Fruit fly (Drosophila melanogaster) whole organism, embryonic: ENCODE measurements around the gene CG7724.
A peak's percentile ranks its signal among the peaks of the same experiment; 100 is the strongest.

ENCODE experiments used
- Aef1 ChIP-seq: fragments of 200-800 bp; sonication (Bioruptor generic); IDR thresholded peaks from 3 replicates; pipeline ENCODE4 v1.3.6; 2022; ENCODE audit warnings: missing biosample characterization, missing genetic modification characterization
- Antp ChIP-seq: fragments of 200-800 bp; sonication (Bioruptor generic); optimal IDR thresholded peaks from 3 replicates; lab custom pipeline; 2016; ENCODE audit warnings: missing biosample characterization, missing genetic modification characterization
- B-H1 ChIP-seq: fragments of 200-800 bp; sonication (Bioruptor generic); IDR thresholded peaks from 3 replicates; pipeline ENCODE4 v1.3.6; 2022; ENCODE audit warnings: missing biosample characterization, missing genetic modification characterization
- CG10209 ChIP-seq: fragments of 200-800 bp; sonication (Bioruptor generic); optimal IDR thresholded peaks from 3 replicates; lab custom pipeline; 2017; ENCODE audit warnings: missing biosample characterization, mild to moderate bottlenecking, missing genetic modification characterization, missing genetic modification reagents
- CG1024 ChIP-seq: fragments of 200-800 bp; sonication (Bioruptor generic); IDR thresholded peaks from 2 replicates; pipeline ENCODE4 v1.3.6; 2022; ENCODE audit warnings: missing biosample characterization, missing genetic modification characterization
- CG10321 ChIP-seq: fragments of 200-800 bp; sonication (Bioruptor generic); IDR thresholded peaks from 2 replicates; pipeline ENCODE4 v1.3.6; 2022; ENCODE audit warnings: missing biosample characterization, missing genetic modification characterization
- CG1233 ChIP-seq: fragments of 200-800 bp; sonication (Bioruptor generic); optimal IDR thresholded peaks from 4 replicates; lab custom pipeline; 2018; ENCODE audit warnings: missing biosample characterization, mild to moderate bottlenecking, missing genetic modification characterization
- CG13424 ChIP-seq: fragments of 200-800 bp; sonication (Bioruptor generic); optimal IDR thresholded peaks from 2 replicates; lab custom pipeline; 2019; ENCODE audit warnings: missing biosample characterization, mild to moderate bottlenecking, missing genetic modification characterization, moderate library complexity
- CG13624 ChIP-seq: fragments of 200-800 bp; sonication (Bioruptor generic); optimal IDR thresholded peaks from 2 replicates; lab custom pipeline; 2016; ENCODE audit warnings: missing biosample characterization, missing genetic modification characterization
- CG14965 ChIP-seq: fragments of 200-800 bp; sonication (Bioruptor generic); optimal IDR thresholded peaks from 2 replicates; lab custom pipeline; 2016; ENCODE audit warnings: missing biosample characterization, missing genetic modification characterization, borderline replicate concordance
- CG16863 ChIP-seq: fragments of 200-800 bp; sonication (Bioruptor generic); optimal IDR thresholded peaks from 3 replicates; lab custom pipeline; 2016; ENCODE audit warnings: missing biosample characterization, missing genetic modification characterization
- CG32767 ChIP-seq: fragments of 200-800 bp; sonication (Bioruptor generic); IDR thresholded peaks from 2 replicates; pipeline ENCODE4 v1.3.6; 2022; ENCODE audit warnings: missing biosample characterization, missing genetic modification characterization
- CG3995 ChIP-seq: fragments of 200-800 bp; sonication (Bioruptor generic); optimal IDR thresholded peaks from 3 replicates; lab custom pipeline; 2016; ENCODE audit warnings: missing biosample characterization, missing genetic modification characterization
- CG4282 ChIP-seq: fragments of 200-800 bp; sonication (Bioruptor generic); optimal IDR thresholded peaks from 2 replicates; lab custom pipeline; 2016; ENCODE audit warnings: missing biosample characterization, missing genetic modification characterization
- CG4360 ChIP-seq: fragments of 200-800 bp; sonication (Bioruptor generic); IDR thresholded peaks from 2 replicates; pipeline ENCODE4 v1.3.6; 2022; ENCODE audit warnings: missing biosample characterization, missing genetic modification characterization
- CG7271 ChIP-seq: fragments of 200-800 bp; sonication (Bioruptor generic); optimal IDR thresholded peaks from 2 replicates; lab custom pipeline; 2018; ENCODE audit warnings: missing biosample characterization, mild to moderate bottlenecking, missing genetic modification characterization, moderate library complexity
- CG7786 ChIP-seq: fragments of 200-800 bp; sonication (Bioruptor generic); optimal IDR thresholded peaks from 2 replicates; lab custom pipeline; 2016; ENCODE audit warnings: missing biosample characterization, missing genetic modification characterization
- CG8765 ChIP-seq: fragments of 200-800 bp; sonication (Bioruptor generic); IDR thresholded peaks from 2 replicates; pipeline ENCODE4 v1.3.6; 2022; ENCODE audit warnings: missing biosample characterization, missing genetic modification characterization
- CG9215 ChIP-seq: fragments of 200-800 bp; sonication (Bioruptor generic); IDR thresholded peaks from 2 replicates; pipeline ENCODE4 v1.3.6; 2022; ENCODE audit warnings: missing biosample characterization, missing genetic modification characterization
- E2f2 ChIP-seq: fragments of 200-800 bp; sonication (Bioruptor generic); IDR thresholded peaks from 2 replicates; pipeline ENCODE4 v1.3.6; 2022; ENCODE audit warnings: missing biosample characterization, missing genetic modification characterization
- ERR ChIP-seq: fragments of 200-800 bp; sonication (Bioruptor generic); optimal IDR thresholded peaks from 2 replicates; lab custom pipeline; 2016; ENCODE audit warnings: missing biosample characterization, missing genetic modification characterization
- Ets97D ChIP-seq: fragments of 200-800 bp; sonication (Bioruptor generic); optimal IDR thresholded peaks from 3 replicates; lab custom pipeline; 2016; ENCODE audit warnings: missing biosample characterization, missing genetic modification characterization
- HLHmδ ChIP-seq: fragments of 200-800 bp; sonication (Bioruptor generic); optimal IDR thresholded peaks from 2 replicates; lab custom pipeline; 2018; ENCODE audit warnings: missing biosample characterization, mild to moderate bottlenecking, missing genetic modification characterization, moderate library complexity
- Hr51 ChIP-seq, 2 experiments: fragments of 200-800 bp; sonication (Bioruptor generic); optimal IDR thresholded peaks; 2 replicates in 1 of 2; 3 replicates in 1 of 2; lab custom pipeline; 2016 to 2018; ENCODE audit warnings: missing biosample characterization in 2 of 2, missing genetic modification characterization in 2 of 2, mild to moderate bottlenecking in 1 of 2, moderate library complexity in 1 of 2
- MTF-1 ChIP-seq: fragments of 200-800 bp; sonication (Bioruptor generic); optimal IDR thresholded peaks from 2 replicates; lab custom pipeline; 2018; ENCODE audit warnings: missing biosample characterization, mild to moderate bottlenecking, missing genetic modification characterization, borderline replicate concordance
- NfI ChIP-seq: fragments of 200-800 bp; sonication (Bioruptor generic); optimal IDR thresholded peaks from 3 replicates; lab custom pipeline; 2018; ENCODE audit warnings: missing biosample characterization, mild to moderate bottlenecking, missing genetic modification characterization, moderate library complexity
- Rx ChIP-seq: fragments of 200-800 bp; sonication (Bioruptor generic); IDR thresholded peaks from 2 replicates; pipeline ENCODE4 v1.3.6; 2022; ENCODE audit warnings: missing biosample characterization, missing genetic modification characterization
- YL-1 ChIP-seq: fragments of 200-800 bp; sonication (Bioruptor generic); optimal IDR thresholded peaks from 3 replicates; lab custom pipeline; 2017; ENCODE audit warnings: missing biosample characterization, mild to moderate bottlenecking, missing genetic modification characterization
- amos ChIP-seq: fragments of 200-800 bp; sonication (Bioruptor generic); IDR thresholded peaks from 2 replicates; pipeline ENCODE4 v1.3.6; 2022; ENCODE audit warnings: missing biosample characterization, missing genetic modification characterization; ENCODE audit not compliant: partially characterized antibody
- ato ChIP-seq: fragments of 200-800 bp; sonication (Bioruptor generic); IDR thresholded peaks from 2 replicates; pipeline ENCODE4 v1.3.6; 2022; ENCODE audit warnings: missing biosample characterization, missing genetic modification characterization; ENCODE audit not compliant: partially characterized antibody
- dmrt11E ChIP-seq: fragments of 200-800 bp; sonication (Bioruptor generic); optimal IDR thresholded peaks from 3 replicates; lab custom pipeline; 2018; ENCODE audit warnings: missing biosample characterization, mild to moderate bottlenecking, missing genetic modification characterization, moderate library complexity
- en ChIP-seq: fragments of 200-800 bp; sonication (Bioruptor generic); optimal IDR thresholded peaks from 2 replicates; lab custom pipeline; 2016; ENCODE audit warnings: missing biosample characterization, missing genetic modification characterization
- gce ChIP-seq: fragments of 200-800 bp; sonication (Bioruptor generic); IDR thresholded peaks from 3 replicates; pipeline ENCODE4 v1.3.6; 2022; ENCODE audit warnings: missing biosample characterization, missing genetic modification characterization
- gcm ChIP-seq: fragments of 200-800 bp; sonication (Bioruptor generic); optimal IDR thresholded peaks from 2 replicates; lab custom pipeline; 2019; ENCODE audit warnings: missing biosample characterization, mild to moderate bottlenecking, missing genetic modification characterization, moderate library complexity
- gcm2 ChIP-seq: fragments of 200-800 bp; sonication (Bioruptor generic); optimal IDR thresholded peaks from 2 replicates; lab custom pipeline; 2016; ENCODE audit warnings: missing biosample characterization, missing genetic modification characterization
- h ChIP-seq: fragments of >200 bp; optimal IDR thresholded peaks from 2 replicates; lab custom pipeline; 2017
- lov ChIP-seq, 2 experiments: fragments of 200-800 bp in 1 of 2; fragments of >200 bp in 1 of 2; sonication (Bioruptor generic) in 1 of 2; IDR thresholded peaks in 1 of 2; optimal IDR thresholded peaks in 1 of 2; 2 replicates in 1 of 2; 3 replicates in 1 of 2; pipeline versions ENCODE4 v1.3.6 to Lab custom; 2017 to 2022; ENCODE audit warnings: missing biosample characterization in 1 of 2, missing genetic modification characterization in 1 of 2
- nerfin-2 ChIP-seq: fragments of 200-800 bp; sonication (Bioruptor generic); IDR thresholded peaks from 2 replicates; pipeline ENCODE4 v1.3.6; 2022; ENCODE audit warnings: missing biosample characterization, missing genetic modification characterization; ENCODE audit not compliant: partially characterized antibody
- otp ChIP-seq: fragments of 200-800 bp; sonication (Bioruptor generic); IDR thresholded peaks from 3 replicates; pipeline ENCODE4, ENCODE4 v1.3.6; 2022; ENCODE audit warnings: missing biosample characterization, missing genetic modification characterization
- prd ChIP-seq, 3 experiments: fragments of >200 bp in 2 of 3; fragments of 200-800 bp in 1 of 3; sonication (Bioruptor generic) in 1 of 3; optimal IDR thresholded peaks in 2 of 3; IDR thresholded peaks in 1 of 3; 2 replicates in 2 of 3; 3 replicates in 1 of 3; pipeline versions ENCODE4 v1.3.6 to Lab custom; 2017 to 2022; ENCODE audit warnings: missing biosample characterization in 1 of 3, missing genetic modification characterization in 1 of 3
- ro ChIP-seq: fragments of 200-800 bp; sonication (Bioruptor generic); IDR thresholded peaks from 2 replicates; pipeline ENCODE4 v1.3.6; 2022; ENCODE audit warnings: missing biosample characterization, missing genetic modification characterization
- sima ChIP-seq: fragments of 200-800 bp; sonication (Bioruptor generic); optimal IDR thresholded peaks from 2 replicates; lab custom pipeline; 2016; ENCODE audit warnings: missing biosample characterization, missing genetic modification characterization
- toy ChIP-seq: fragments of 200-800 bp; sonication (Bioruptor generic); IDR thresholded peaks from 2 replicates; pipeline ENCODE4 v1.3.6; 2022; ENCODE audit warnings: missing biosample characterization, missing genetic modification characterization
- ttk ChIP-seq: fragments of 200-800 bp; sonication (Bioruptor generic); IDR thresholded peaks from 2 replicates; pipeline ENCODE4 v2.1.2; 2022; ENCODE audit warnings: missing biosample characterization, missing genetic modification characterization
- usp ChIP-seq: fragments of >200 bp; optimal IDR thresholded peaks from 2 replicates; lab custom pipeline; 2017; ENCODE audit warnings: missing biosample characterization, missing genetic modification characterization
- wor ChIP-seq: fragments of 200-800 bp; sonication (Bioruptor generic); IDR thresholded peaks from 2 replicates; pipeline ENCODE4 v1.3.6; 2022; ENCODE audit warnings: missing biosample characterization, missing genetic modification characterization
- zen2 ChIP-seq: fragments of 200-800 bp; sonication (Bioruptor generic); IDR thresholded peaks from 3 replicates; pipeline ENCODE4 v1.3.6; 2022; ENCODE audit warnings: missing biosample characterization, missing genetic modification characterization; ENCODE audit not compliant: partially characterized antibody
- zf30C ChIP-seq: fragments of 200-800 bp; sonication (Bioruptor generic); optimal IDR thresholded peaks from 3 replicates; lab custom pipeline; 2018; ENCODE audit warnings: missing biosample characterization, mild to moderate bottlenecking, missing genetic modification characterization

Gene CG7724

dm6 chr3L:17012017-17012719 is 43.2 kb upstream of the CG7724 start, which contains the start of gene CG3764 (continued):
- TF ChIP-seq usp (GFP tag; lab: Kevin White, UChicago) (no peak), YL-1 (GFP tag; lab: Kevin White, UChicago) (peak; percentile 96), gcm (GFP tag; lab: Kevin White, UChicago) (peak; percentile 74), CG7271 (tag; lab: Kevin White, UChicago) (peak; percentile 72), ro (GFP tag; lab: Robert Waterston, UW) (no peak), amos (peak; percentile 45; the same call in 1 of the 2 replicates), CG1233 (GFP tag; lab: Kevin White, UChicago) (peak; percentile 89), CG3995 (GFP tag; lab: Kevin White, UChicago) (peak; percentile 54), CG13624 (GFP tag; lab: Kevin White, UChicago) (peak; percentile 59), CG16863 (GFP tag; lab: Kevin White, UChicago) (peak; percentile 73), CG4282 (peak; percentile 72), Ets97D (peak; percentile 98), nerfin-2 (GFP tag; lab: Robert Waterston, UW) (no peak; the same call in 1 of the 2 replicates), lov (optimal IDR thresholded peaks at IDR 0.05; lab: Kevin White, UChicago) (no peak), lov (GFP tag; IDR thresholded peaks at IDR 0.05; lab: Robert Waterston, UW) (peak; percentile 86), toy (GFP tag; lab: Robert Waterston, UW) (no peak), HLHmδ (peak; percentile 94), Aef1 (GFP tag; lab: Robert Waterston, UW) (peak; percentile 80), h (lab: Kevin White, UChicago) (no peak), CG10321 (GFP tag; lab: Robert Waterston, UW) (peak; percentile 50), CG1024 (GFP tag; lab: Robert Waterston, UW) (peak; percentile 68; the same call in 1 of the 2 replicates), CG4360 (peak; percentile 46), zen2 (GFP tag; lab: Robert Waterston, UW) (no peak), en (GFP tag; lab: Kevin White, UChicago) (peak; percentile 65), prd (optimal IDR thresholded peaks at IDR 0.05; lab: Kevin White, UChicago) (no peak), prd (GFP tag; IDR thresholded peaks at IDR 0.05; lab: Robert Waterston, UW) (0 out of 3 replicates have a peak, but pooled peaks have one; percentile 26), CG7786 (GFP tag; lab: Kevin White, UChicago) (peak; percentile 44), wor (GFP tag; lab: Robert Waterston, UW) (no peak), NfI (GFP tag; lab: Kevin White, UChicago) (peak; percentile 85), Antp (GFP tag; lab: Kevin White, UChicago) (peak; percentile 63), CG10209 (GFP tag; lab: Kevin White, UChicago) (peak; percentile 86), ERR (GFP tag; lab: Kevin White, UChicago) (peak; percentile 74), sima (peak; percentile 0), CG14965 (GFP tag; lab: Kevin White, UChicago) (peak; percentile 34), ttk (GFP tag; lab: Robert Waterston, UW) (peak; percentile 62), otp (GFP tag; lab: Robert Waterston, UW) (peak; percentile 65; the same call in 1 of the 3 replicates), CG8765 (GFP tag; lab: Robert Waterston, UW) (no peak), gce (GFP tag; lab: Robert Waterston, UW) (peak; percentile 60; the same call in 1 of the 3 replicates), E2f2 (GFP tag; lab: Robert Waterston, UW) (peak; percentile 84), CG9215 (GFP tag; lab: Robert Waterston, UW) (no peak), ato (no peak), CG32767 (GFP tag; lab: Robert Waterston, UW) (peak; percentile 88), zf30C (GFP tag; lab: Kevin White, UChicago) (no peak), MTF-1 (GFP tag; lab: Kevin White, UChicago) (peak; percentile 88), Hr51 (GFP tag; optimal IDR thresholded peaks at IDR 0.05; lab: Kevin White, UChicago) (peak; percentile 55 to 75), CG13424 (peak; percentile 76), gcm2 (GFP tag; lab: Kevin White, UChicago) (peak; percentile 36), B-H1 (GFP tag; lab: Robert Waterston, UW) (peak; percentile 24; the same call in 1 of the 3 replicates), dmrt11E (peak; percentile 44), Rx (GFP tag; lab: Robert Waterston, UW) (peak; percentile 65)
